Fruit fly (Drosophila melanogaster): ENCODE measurements around the gene mRpL28.

The mRpL28 gene

dm6 chr2L:4942257-4942792 is 31.5 kb upstream of the mRpL28 start, which contains the start of gene synr:
Gene synr, plus strand, starts transcription at chr2L:4942742.
- no peak for TF ChIP-seq ey (GFP tag; optimal IDR thresholded peaks at IDR 0.05)

- TF ChIP-seq Hnf4 (GFP tag; optimal IDR thresholded peaks at IDR 0.05) (peak; percentile 93), sage (GFP tag; optimal IDR thresholded peaks at IDR 0.05) (peak; percentile 90), usp (GFP tag; optimal IDR thresholded peaks at IDR 0.05) (no peak), Dfd (GFP tag; optimal IDR thresholded peaks at IDR 0.05) (no peak), psq (GFP tag; optimal IDR thresholded peaks at IDR 0.05) (peak; percentile 94), Dif (GFP tag; optimal IDR thresholded peaks at IDR 0.05; ENCODE audit: partially characterized antibody) (no peak), foxo (GFP tag; optimal IDR thresholded peaks at IDR 0.05) (peak; percentile 5 to 98), Jra (GFP tag; optimal IDR thresholded peaks at IDR 0.05) (peak; percentile 90), tai (GFP tag; optimal IDR thresholded peaks at IDR 0.05) (no peak), woc (GFP tag; optimal IDR thresholded peaks at IDR 0.05) (peak; percentile 89), jim (GFP tag; optimal IDR thresholded peaks at IDR 0.05) (no peak), Sp1 (GFP tag; optimal IDR thresholded peaks at IDR 0.05) (peak; percentile 98), ey (GFP tag; optimal IDR thresholded peaks at IDR 0.05) (peak; percentile 92), HLH106 (tag; optimal IDR thresholded peaks at IDR 0.05) (peak; percentile 99), rgr (GFP tag; optimal IDR thresholded peaks at IDR 0.05) (peak; percentile 98), CG32264 (GFP tag; optimal IDR thresholded peaks at IDR 0.05) (peak; percentile 70), CrebA (GFP tag; optimal IDR thresholded peaks at IDR 0.05; ENCODE audit: borderline replicate concordance) (no peak), sv (GFP tag; optimal IDR thresholded peaks at IDR 0.05) (peak; percentile 95), CG9705 (GFP tag; optimal IDR thresholded peaks at IDR 0.05) (peak; percentile 97), h (GFP tag; optimal IDR thresholded peaks at IDR 0.05) (peak; percentile 97), dmrt93B (GFP tag; optimal IDR thresholded peaks at IDR 0.05) (peak; percentile 95), N (GFP tag; optimal IDR thresholded peaks at IDR 0.05) (no peak), GATAd (GFP tag; optimal IDR thresholded peaks at IDR 0.05) (peak; percentile 85), Hr78 (GFP tag; optimal IDR thresholded peaks at IDR 0.05) (no peak), dsf (GFP tag; optimal IDR thresholded peaks at IDR 0.05; ENCODE audit: borderline replicate concordance) (peak; percentile 91), Hr83 (GFP tag; optimal IDR thresholded peaks at IDR 0.05; ENCODE audit: poor library complexity, severe bottlenecking) (peak; percentile 44), br (GFP tag; optimal IDR thresholded peaks at IDR 0.05) (peak; percentile 94), lola (GFP tag; optimal IDR thresholded peaks at IDR 0.05) (no peak), Myc (optimal IDR thresholded peaks at IDR 0.05) (peak; percentile 39), pan (optimal IDR thresholded peaks at IDR 0.05) (no peak), Vsx2 (GFP tag; optimal IDR thresholded peaks at IDR 0.05; ENCODE audit: partially characterized antibody) (no peak), dl (GFP tag; optimal IDR thresholded peaks at IDR 0.05; ENCODE audit: insufficient read depth in 1 of 2, partially characterized antibody in 2 of 2) (no peak), Rel (GFP tag; optimal IDR thresholded peaks at IDR 0.05) (peak; percentile 46), Rel (tag; optimal IDR thresholded peaks at IDR 0.05) (peak; percentile 88), brk (GFP tag; optimal IDR thresholded peaks at IDR 0.05) (peak; percentile 96), OdsH (GFP tag; optimal IDR thresholded peaks at IDR 0.05) (peak; percentile 97), fru (GFP tag; optimal IDR thresholded peaks at IDR 0.05) (peak; percentile 95), Mio (GFP tag; optimal IDR thresholded peaks at IDR 0.05) (peak; percentile 49), Abd-B (GFP tag; optimal IDR thresholded peaks at IDR 0.05) (no peak)
Observed at dm6 chr2L:4945300-4945699, 28.5 kb upstream of the mRpL28 start, which contains the start of the genes mRpL24 and betaggt-I. Gene mRpL24, minus strand, starts transcription at chr2L:4945361. Gene betaggt-I, plus strand, starts transcription at chr2L:4945579.

dm6 chr2L:4949453-4950045 is 24.2 kb upstream of the mRpL28 start, which contains the start of gene jet:
Gene jet, minus strand, starts transcription at chr2L:4949784.
- peak; percentile 10 for TF ChIP-seq Myc (optimal IDR thresholded peaks at IDR 0.05)
- no peak for TF ChIP-seq OdsH (GFP tag; optimal IDR thresholded peaks at IDR 0.05)
